Worm (Caenorhabditis elegans) whole organism, mixed stage, embryonic: Measurements from ENCODE around the gene dos-3.

Experiments
- elt-1 ChIP-seq: sonication (generic microtip); optimal IDR thresholded peaks from 2 replicates; lab custom pipeline; 2017; ENCODE audit warnings: missing genetic modification characterization, mild to moderate bottlenecking, missing compliant biosample characterization, antibody characterized with exemption, moderate library complexity, borderline replicate concordance; ENCODE audit not compliant: insufficient read depth
- nhr-28 ChIP-seq: fragments of 150-350 bp; optimal IDR thresholded peaks from 2 replicates; lab custom pipeline; 2014; ENCODE audit warnings: missing biosample characterization, missing genetic modification characterization
- nhr-76 ChIP-seq: sonication (generic microtip); optimal IDR thresholded peaks from 2 replicates; lab custom pipeline; 2017; ENCODE audit warnings: missing biosample characterization, missing genetic modification characterization
- sptf-1 ChIP-seq: sonication (generic microtip); optimal IDR thresholded peaks from 2 replicates; lab custom pipeline; 2017; ENCODE audit warnings: mild to moderate bottlenecking, missing genetic modification characterization, moderate library complexity, missing compliant biosample characterization
- unc-62 ChIP-seq: fragments of 150-350 bp; optimal IDR thresholded peaks from 2 replicates; lab custom pipeline; 2014; ENCODE audit warnings: missing biosample characterization, missing genetic modification reagents, missing genetic modification characterization

DNA sequence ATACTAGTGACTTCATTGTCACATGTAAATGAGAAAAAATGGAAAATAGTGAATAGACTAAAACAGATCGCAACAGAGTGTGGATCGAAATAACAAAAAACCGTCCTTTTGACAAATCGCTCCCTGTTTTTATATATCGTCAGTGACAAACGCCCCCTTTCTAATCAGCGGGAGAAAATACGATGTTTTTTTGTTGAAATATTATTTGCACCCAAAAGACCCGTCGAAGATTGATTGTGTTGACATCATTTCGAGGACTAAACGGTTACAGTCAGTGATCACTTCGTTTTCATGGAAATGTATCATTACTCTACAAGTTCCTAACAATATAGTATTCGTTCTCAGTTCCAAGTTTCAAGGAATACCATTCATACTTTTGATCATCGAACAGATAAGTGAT lies at the start of gene dos-3:
- no peak for TF ChIP-seq nhr-76
- no peak for TF ChIP-seq nhr-28 (tag; lab: Kevin White, UChicago)
- no peak for TF ChIP-seq unc-62 (GFP tag; lab: Kevin White, UChicago)
- TF ChIP-seq elt-1 (tag; lab: Kevin White, UChicago) = no peak
- no peak for TF ChIP-seq sptf-1
